Fruit fly (Drosophila melanogaster) whole organism, prepupa: ENCODE data around the gene Ero1L.
A peak's percentile ranks its signal among the peaks of the same experiment; 100 is the strongest.

Experiments used
- Blimp-1 ChIP-seq: fragments of 200-800 bp; sonication (Bioruptor generic); optimal IDR thresholded peaks from 3 replicates; lab custom pipeline; 2017; ENCODE audit warnings: missing biosample characterization, missing genetic modification characterization, mild to moderate bottlenecking, moderate library complexity, missing genetic modification reagents
- CG10631 ChIP-seq: fragments of 200-800 bp; sonication (Bioruptor generic); optimal IDR thresholded peaks from 2 replicates; lab custom pipeline; 2016; ENCODE audit warnings: missing biosample characterization, missing genetic modification characterization
- CG10669 ChIP-seq: fragments of 200-800 bp; sonication (Bioruptor generic); optimal IDR thresholded peaks from 3 replicates; lab custom pipeline; 2018; ENCODE audit warnings: missing biosample characterization, mild to moderate bottlenecking, missing genetic modification characterization, moderate library complexity
- CG11294 ChIP-seq: fragments of 200-800 bp; sonication (Bioruptor generic); IDR thresholded peaks from 2 replicates; pipeline ENCODE4 v1.3.6; 2022; ENCODE audit warnings: missing biosample characterization, missing genetic modification characterization
- CG11902 ChIP-seq: fragments of 200-800 bp; sonication (Bioruptor generic); optimal IDR thresholded peaks from 3 replicates; lab custom pipeline; 2016; ENCODE audit warnings: missing biosample characterization, missing genetic modification characterization
- CG15336 ChIP-seq: fragments of 200-800 bp; sonication (Bioruptor generic); IDR thresholded peaks from 2 replicates; pipeline ENCODE4 v1.3.6; 2022; ENCODE audit warnings: missing biosample characterization, missing genetic modification characterization
- CG1621 ChIP-seq: fragments of 200-800 bp; sonication (Bioruptor generic); optimal IDR thresholded peaks from 3 replicates; lab custom pipeline; 2018; ENCODE audit warnings: missing biosample characterization, mild to moderate bottlenecking, missing genetic modification characterization
- CG16779 ChIP-seq: fragments of 200-800 bp; sonication (Bioruptor generic); optimal IDR thresholded peaks from 3 replicates; lab custom pipeline; 2017; ENCODE audit warnings: missing biosample characterization, mild to moderate bottlenecking, missing genetic modification characterization
- CG3032 ChIP-seq: fragments of 200-800 bp; optimal IDR thresholded peaks from 2 replicates; lab custom pipeline; 2019; ENCODE audit warnings: missing biosample characterization, mild to moderate bottlenecking, missing genetic modification characterization, moderate library complexity
- CG31627 ChIP-seq: fragments of 200-800 bp; sonication (Bioruptor generic); optimal IDR thresholded peaks from 3 replicates; lab custom pipeline; 2016; ENCODE audit warnings: missing biosample characterization, missing genetic modification characterization
- CG6163 ChIP-seq: fragments of 200-800 bp; sonication (Bioruptor generic); IDR thresholded peaks from 3 replicates; pipeline ENCODE4 v1.3.6; 2022; ENCODE audit warnings: missing biosample characterization, missing genetic modification characterization
- CG6792 ChIP-seq: fragments of 200-800 bp; sonication (Bioruptor generic); optimal IDR thresholded peaks from 3 replicates; lab custom pipeline; 2016; ENCODE audit warnings: missing biosample characterization, missing genetic modification characterization
- CG6808 ChIP-seq: fragments of 200-800 bp; sonication (Bioruptor generic); optimal IDR thresholded peaks from 3 replicates; lab custom pipeline; 2017; ENCODE audit warnings: missing biosample characterization, missing genetic modification characterization, mild to moderate bottlenecking, moderate library complexity, missing genetic modification reagents
- CG6854 ChIP-seq: fragments of 200-800 bp; sonication (Bioruptor generic); optimal IDR thresholded peaks from 2 replicates; lab custom pipeline; 2017; ENCODE audit warnings: missing biosample characterization, mild to moderate bottlenecking, missing genetic modification characterization
- CG7368 ChIP-seq: fragments of 200-800 bp; sonication (Bioruptor generic); optimal IDR thresholded peaks from 3 replicates; lab custom pipeline; 2016; ENCODE audit warnings: missing biosample characterization, missing genetic modification characterization
- CG8119 ChIP-seq: fragments of 200-800 bp; sonication (Bioruptor generic); IDR thresholded peaks from 3 replicates; pipeline ENCODE4 v1.3.6; 2022; ENCODE audit warnings: missing biosample characterization, missing genetic modification characterization
- Eip75B ChIP-seq: fragments of 200-800 bp; sonication (Bioruptor generic); optimal IDR thresholded peaks from 3 replicates; lab custom pipeline; 2016; ENCODE audit warnings: missing biosample characterization, missing genetic modification characterization
- Eip78C ChIP-seq: fragments of 200-800 bp; sonication (Bioruptor generic); peaks from one replicate; lab custom pipeline; 2016; ENCODE audit warnings: missing biosample characterization, missing genetic modification characterization
- Eip93F ChIP-seq: fragments of 200-800 bp; sonication (Bioruptor generic); optimal IDR thresholded peaks from 2 replicates; lab custom pipeline; 2016; ENCODE audit warnings: missing biosample characterization, mild to moderate bottlenecking, missing genetic modification characterization
- Ets96B ChIP-seq: fragments of 200-800 bp; optimal IDR thresholded peaks from 2 replicates; lab custom pipeline; 2019; ENCODE audit warnings: missing biosample characterization, mild to moderate bottlenecking, missing genetic modification characterization, moderate library complexity
- Gug ChIP-seq: fragments of 200-800 bp; sonication (Bioruptor generic); IDR thresholded peaks from 2 replicates; pipeline ENCODE4 v1.3.6; 2022; ENCODE audit warnings: missing biosample characterization, missing genetic modification characterization
- Hr39 ChIP-seq: fragments of 200-800 bp; sonication (Bioruptor generic); optimal IDR thresholded peaks from 2 replicates; lab custom pipeline; 2016; ENCODE audit warnings: missing biosample characterization, missing genetic modification characterization
- Hr4 ChIP-seq: fragments of 200-800 bp; sonication (Bioruptor generic); optimal IDR thresholded peaks from 3 replicates; lab custom pipeline; 2016; ENCODE audit warnings: missing biosample characterization, missing genetic modification characterization
- Lpt ChIP-seq: fragments of 200-800 bp; sonication (Bioruptor generic); optimal IDR thresholded peaks from 3 replicates; lab custom pipeline; 2016; ENCODE audit warnings: missing biosample characterization, missing genetic modification characterization
- Met ChIP-seq: fragments of 200-800 bp; sonication (Bioruptor generic); optimal IDR thresholded peaks from 3 replicates; lab custom pipeline; 2016; ENCODE audit warnings: missing biosample characterization, missing genetic modification characterization
- Smox ChIP-seq: fragments of 200-800 bp; sonication (Bioruptor generic); optimal IDR thresholded peaks from 3 replicates; lab custom pipeline; 2016; ENCODE audit warnings: missing biosample characterization, missing genetic modification characterization
- Sox102F ChIP-seq: fragments of 200-800 bp; sonication (Bioruptor generic); optimal IDR thresholded peaks from 2 replicates; lab custom pipeline; 2016; ENCODE audit warnings: missing biosample characterization, mild to moderate bottlenecking, missing genetic modification characterization
- Sox14 ChIP-seq: fragments of 200-800 bp; sonication (Bioruptor generic); optimal IDR thresholded peaks from 3 replicates; lab custom pipeline; 2016; ENCODE audit warnings: missing biosample characterization, missing genetic modification characterization
- cyc ChIP-seq: fragments of 200-800 bp; sonication (Bioruptor generic); optimal IDR thresholded peaks from 3 replicates; lab custom pipeline; 2016; ENCODE audit warnings: missing biosample characterization, missing genetic modification characterization
- dsx ChIP-seq: fragments of 200-800 bp; optimal IDR thresholded peaks from 3 replicates; lab custom pipeline; 2019; ENCODE audit warnings: missing biosample characterization, mild to moderate bottlenecking, missing genetic modification characterization, moderate library complexity; ENCODE audit not compliant: poor library complexity, severe bottlenecking
- eg ChIP-seq: fragments of 200-800 bp; sonication (Bioruptor generic); IDR thresholded peaks from 3 replicates; pipeline ENCODE4 v1.3.6; 2022; ENCODE audit warnings: missing biosample characterization, missing genetic modification characterization
- esn ChIP-seq: fragments of 200-800 bp; sonication (Bioruptor generic); optimal IDR thresholded peaks from 2 replicates; lab custom pipeline; 2016; ENCODE audit warnings: missing biosample characterization, mild to moderate bottlenecking, missing genetic modification characterization, moderate library complexity
- fd59A ChIP-seq: fragments of 200-800 bp; sonication (Bioruptor generic); optimal IDR thresholded peaks from 2 replicates; lab custom pipeline; 2017; ENCODE audit warnings: missing biosample characterization, mild to moderate bottlenecking, missing genetic modification characterization, missing genetic modification reagents
- fkh ChIP-seq: fragments of 200-800 bp; sonication (Bioruptor generic); optimal IDR thresholded peaks from 3 replicates; lab custom pipeline; 2017; ENCODE audit warnings: missing biosample characterization, mild to moderate bottlenecking, missing genetic modification characterization, moderate library complexity
- lz ChIP-seq: fragments of 200-800 bp; sonication (Bioruptor generic); optimal IDR thresholded peaks from 3 replicates; lab custom pipeline; 2016; ENCODE audit warnings: missing biosample characterization, missing genetic modification characterization
- net ChIP-seq: fragments of 200-800 bp; sonication (Bioruptor generic); optimal IDR thresholded peaks from 3 replicates; lab custom pipeline; 2016; ENCODE audit warnings: missing biosample characterization, missing genetic modification characterization
- pdm3 ChIP-seq: fragments of 200-800 bp; sonication (Bioruptor generic); optimal IDR thresholded peaks from 3 replicates; lab custom pipeline; 2016; ENCODE audit warnings: missing biosample characterization, missing genetic modification characterization
- salr ChIP-seq, 2 experiments: fragments of 200-800 bp; sonication (Bioruptor generic); optimal IDR thresholded peaks; 3 replicates each; lab custom pipeline; 2016 to 2018; ENCODE audit warnings: missing biosample characterization in 2 of 2, missing genetic modification characterization in 2 of 2, mild to moderate bottlenecking in 1 of 2
- ss ChIP-seq, 2 experiments: fragments of 200-800 bp; sonication (Bioruptor generic); optimal IDR thresholded peaks; 2 replicates in 1 of 2; 3 replicates in 1 of 2; lab custom pipeline; 2017 to 2018; ENCODE audit warnings: mild to moderate bottlenecking in 2 of 2, missing biosample characterization in 2 of 2, missing genetic modification characterization in 2 of 2, moderate library complexity in 1 of 2
- svp ChIP-seq: fragments of 200-800 bp; sonication (Bioruptor generic); peaks from one replicate; lab custom pipeline; 2016; ENCODE audit warnings: missing biosample characterization, missing genetic modification characterization
- topi ChIP-seq: fragments of 200-800 bp; sonication (Bioruptor generic); optimal IDR thresholded peaks from 3 replicates; lab custom pipeline; 2016; ENCODE audit warnings: missing biosample characterization, missing genetic modification characterization
- vri ChIP-seq: fragments of 200-800 bp; sonication (Bioruptor generic); optimal IDR thresholded peaks from 3 replicates; lab custom pipeline; 2016; ENCODE audit warnings: missing biosample characterization, mild to moderate bottlenecking, missing genetic modification characterization

Ero1L gene

dm6 chr3L:4169957-4170651, at the start of gene Ero1L:
Gene Ero1L, plus strand, starts transcription at chr3L:4170404.
- peak; percentile 80 for TF ChIP-seq svp (GFP tag; lab: Kevin White, UChicago)
- no peak for TF ChIP-seq CG11902 (GFP tag; lab: Kevin White, UChicago)
- peak; percentile 76 for TF ChIP-seq dsx
- peak; percentile 33 for TF ChIP-seq Met (GFP tag; lab: Kevin White, UChicago)
- TF ChIP-seq Sox14 (GFP tag; lab: Kevin White, UChicago), result peak; percentile 18
- peak; percentile 25 for TF ChIP-seq vri (GFP tag; lab: Kevin White, UChicago)
- 0 out of 2 replicates have a peak, but pooled peaks have one; percentile 9 for TF ChIP-seq Gug (GFP tag; lab: Robert Waterston, UW)
- TF ChIP-seq CG6163, result 0 out of 3 replicates have a peak, but pooled peaks have one; percentile 14
- TF ChIP-seq CG6854 (GFP tag; lab: Kevin White, UChicago), result peak; percentile 51
- TF ChIP-seq eg (GFP tag; lab: Robert Waterston, UW), result peak; percentile 45; the same call in 2 of the 3 replicates
- peak; percentile 49 for TF ChIP-seq Eip78C (GFP tag; lab: Kevin White, UChicago)
- TF ChIP-seq Sox102F, result no peak
- TF ChIP-seq fd59A (GFP tag; lab: Kevin White, UChicago), result no peak
- peak; percentile 37 for TF ChIP-seq esn (GFP tag; lab: Kevin White, UChicago)
- peak; percentile 24 for TF ChIP-seq CG31627 (GFP tag; lab: Kevin White, UChicago)
- peak; percentile 2 for TF ChIP-seq pdm3 (GFP tag; lab: Kevin White, UChicago)
- peak; percentile 4 for TF ChIP-seq Hr39
- peak; percentile 13 for TF ChIP-seq net
- peak; percentile 38 for TF ChIP-seq Ets96B (tag; lab: Kevin White, UChicago)
- TF ChIP-seq Smox (GFP tag; lab: Kevin White, UChicago), result peak; percentile 39
- peak in 1 of 2 experiments; percentile 8 for TF ChIP-seq ss (GFP tag; optimal IDR thresholded peaks at IDR 0.05; lab: Kevin White, UChicago)
- TF ChIP-seq CG15336, result no peak
- TF ChIP-seq CG6808 (GFP tag; lab: Kevin White, UChicago), result no peak
- TF ChIP-seq CG3032 (tag; lab: Kevin White, UChicago), result peak; percentile 47
- peak; percentile 41 for TF ChIP-seq cyc (GFP tag; lab: Kevin White, UChicago)
- peak; percentile 37 for TF ChIP-seq Blimp-1 (GFP tag; lab: Kevin White, UChicago)

DNA sequence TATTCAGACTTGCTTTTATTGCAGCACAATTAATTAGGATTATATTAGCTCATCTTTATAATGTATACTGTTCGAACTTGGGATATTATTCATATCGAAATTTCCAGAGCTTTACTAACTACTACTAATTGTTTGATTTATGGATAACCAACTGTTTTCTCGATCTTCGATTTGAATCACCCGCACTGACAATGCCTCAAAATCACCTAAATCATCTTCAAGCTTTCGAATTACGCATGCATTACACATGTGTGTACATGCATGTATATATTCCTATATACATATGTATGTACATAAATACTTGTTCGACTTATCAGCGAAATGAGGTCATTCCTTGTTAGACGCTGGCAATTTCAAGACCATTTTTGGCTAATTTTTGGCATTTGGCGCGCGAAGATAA, 48.6 kb upstream of the Ero1L start:
- TF ChIP-seq Eip78C (GFP tag; lab: Kevin White, UChicago), result peak; percentile 52
- no peak for TF ChIP-seq salr (GFP tag; optimal IDR thresholded peaks at IDR 0.05; lab: Kevin White, UChicago)
- no peak for TF ChIP-seq CG10631
- TF ChIP-seq svp (GFP tag; lab: Kevin White, UChicago), result peak; percentile 41
- TF ChIP-seq, all 60 proteins: peak for 2

DNA sequence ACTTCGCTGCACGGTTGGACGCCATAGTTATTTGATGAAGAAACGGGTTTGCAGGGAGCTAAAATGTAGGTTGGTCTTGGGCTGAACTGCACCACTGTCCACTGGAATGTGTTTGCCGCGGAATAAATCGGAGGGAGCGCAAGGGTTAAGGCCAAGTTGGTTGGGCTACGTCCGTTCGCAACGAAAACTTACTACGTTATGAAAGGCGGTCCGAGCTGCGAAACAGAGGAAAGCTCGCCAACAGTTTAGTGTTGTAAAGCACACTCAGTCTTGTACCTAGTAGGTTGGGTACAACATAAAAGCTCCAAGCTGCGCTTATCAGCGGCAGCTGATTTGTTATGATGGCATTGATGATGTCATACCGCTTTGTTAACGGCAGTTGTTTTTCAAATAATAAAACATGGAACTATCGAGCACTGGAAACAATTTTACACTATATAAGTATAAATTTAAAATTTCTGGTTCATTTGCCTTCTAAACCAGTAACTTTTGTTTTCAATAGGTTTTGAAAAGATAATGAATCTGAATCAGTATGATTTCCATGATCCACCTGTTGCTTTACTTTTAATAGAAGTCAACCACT, 47.9 kb upstream of the Ero1L start, which contains the start of gene Chd64:
TSS of gene Chd64 (minus strand) at position 204 of the 583 bp plus-strand sequence.
- TF ChIP-seq CG3032 (tag; lab: Kevin White, UChicago) (peak; percentile 27), CG16779 (tag; lab: Kevin White, UChicago) (peak; percentile 54), CG1621 (tag; lab: Kevin White, UChicago) (no peak), CG6854 (GFP tag; lab: Kevin White, UChicago) (peak; percentile 76), svp (GFP tag; lab: Kevin White, UChicago) (peak; percentile 86), Lpt (peak; percentile 45), Smox (GFP tag; lab: Kevin White, UChicago) (no peak), esn (GFP tag; lab: Kevin White, UChicago) (peak; percentile 54), Eip75B (GFP tag; lab: Kevin White, UChicago) (peak; percentile 35), Sox102F (peak; percentile 61), Gug (GFP tag; lab: Robert Waterston, UW) (no peak), CG11294 (0 out of 2 replicates have a peak, but pooled peaks have one; percentile 13), CG8119 (GFP tag; lab: Robert Waterston, UW) (0 out of 3 replicates have a peak, but pooled peaks have one; percentile 30), CG31627 (GFP tag; lab: Kevin White, UChicago) (no peak), CG6792 (GFP tag; lab: Kevin White, UChicago) (peak; percentile 47), topi (peak; percentile 45), fkh (GFP tag; lab: Kevin White, UChicago) (peak; percentile 1), Hr4 (GFP tag; lab: Kevin White, UChicago) (peak; percentile 21), Eip78C (GFP tag; lab: Kevin White, UChicago) (peak; percentile 68), CG10669 (GFP tag; lab: Kevin White, UChicago) (no peak), Eip93F (GFP tag; lab: Kevin White, UChicago) (no peak), lz (peak; percentile 50), vri (GFP tag; lab: Kevin White, UChicago) (peak; percentile 98), CG7368 (GFP tag; lab: Kevin White, UChicago) (peak; percentile 21), CG6163 (0 out of 3 replicates have a peak, but pooled peaks have one; percentile 43), eg (GFP tag; lab: Robert Waterston, UW) (peak; percentile 64; the same call in 2 of the 3 replicates)
